Fruit fly (Drosophila melanogaster): ENCODE results near the gene Traf6.

Traf6 gene

DNA sequence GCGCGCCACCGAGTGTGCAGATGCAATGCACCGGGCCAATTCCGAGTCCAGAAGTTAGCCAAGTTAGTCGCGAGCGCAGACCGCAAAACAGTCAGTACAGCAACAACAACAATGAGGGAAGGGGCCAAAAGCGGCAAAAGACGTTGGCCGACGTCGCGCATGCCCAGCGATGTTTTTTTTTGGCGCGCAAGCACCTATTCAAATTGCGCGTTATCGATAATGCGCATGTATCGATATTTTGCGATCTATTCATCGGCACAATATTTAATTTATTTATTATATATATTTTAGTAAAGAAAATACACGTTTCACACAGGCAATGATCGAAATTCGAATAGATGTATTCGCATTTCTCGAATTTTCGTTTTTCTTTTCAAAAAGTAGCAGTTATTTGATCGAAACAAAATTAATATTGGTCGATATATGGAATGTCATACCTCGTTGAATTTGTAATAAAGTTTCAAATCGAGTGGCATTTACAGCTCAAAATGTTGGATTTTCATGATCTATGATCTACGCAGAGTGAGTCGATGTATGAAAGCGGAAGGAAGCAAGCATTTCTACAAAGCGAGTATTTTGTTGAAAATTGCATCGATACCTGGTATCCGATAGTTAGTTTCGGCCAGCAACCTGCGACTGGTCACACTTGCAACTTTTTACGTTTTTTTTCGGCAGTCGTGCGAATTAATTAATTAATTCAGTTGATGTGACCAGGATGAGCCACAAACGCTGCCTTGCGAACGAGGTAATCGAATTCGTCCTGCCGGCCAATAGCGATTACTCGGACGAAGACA, 27.8 kb downstream of the Traf6 start, which contains the start of gene CG2116:
TSS of gene CG2116 (plus strand) at position 609 of the 794 bp plus-strand sequence.
- TF ChIP-seq insv (optimal IDR thresholded peaks at IDR 0.05): no peak
- no peak for TF ChIP-seq h (optimal IDR thresholded peaks at IDR 0.05)
- TF ChIP-seq Sin3A (optimal IDR thresholded peaks at IDR 0.05): no peak
- TF ChIP-seq ttk (optimal IDR thresholded peaks at IDR 0.05): no peak
- TF ChIP-seq Myc (optimal IDR thresholded peaks at IDR 0.05): no peak
- TF ChIP-seq psq (optimal IDR thresholded peaks at IDR 0.05): no peak

DNA sequence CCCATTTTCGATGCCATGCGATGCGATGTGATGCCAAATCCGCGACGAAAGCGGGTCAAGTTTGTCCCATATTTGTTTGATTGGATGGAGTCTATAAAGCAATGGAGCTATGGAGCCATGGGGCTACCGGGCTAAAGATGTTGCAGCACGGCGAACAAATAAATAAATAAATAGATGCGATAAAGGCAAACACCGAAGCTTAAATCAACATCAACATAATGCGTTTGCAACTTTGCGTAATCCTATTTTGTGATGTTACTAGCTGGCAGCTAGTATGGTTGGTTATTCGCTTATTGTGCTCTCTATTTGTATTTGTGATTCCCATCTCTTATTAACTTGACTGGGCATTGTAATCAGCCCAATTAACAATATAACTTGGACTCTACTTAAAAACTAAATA, 29.1 kb downstream of the Traf6 start:
- TF ChIP-seq h (optimal IDR thresholded peaks at IDR 0.05) (no peak), Myc (optimal IDR thresholded peaks at IDR 0.05) (no peak)

DNA sequence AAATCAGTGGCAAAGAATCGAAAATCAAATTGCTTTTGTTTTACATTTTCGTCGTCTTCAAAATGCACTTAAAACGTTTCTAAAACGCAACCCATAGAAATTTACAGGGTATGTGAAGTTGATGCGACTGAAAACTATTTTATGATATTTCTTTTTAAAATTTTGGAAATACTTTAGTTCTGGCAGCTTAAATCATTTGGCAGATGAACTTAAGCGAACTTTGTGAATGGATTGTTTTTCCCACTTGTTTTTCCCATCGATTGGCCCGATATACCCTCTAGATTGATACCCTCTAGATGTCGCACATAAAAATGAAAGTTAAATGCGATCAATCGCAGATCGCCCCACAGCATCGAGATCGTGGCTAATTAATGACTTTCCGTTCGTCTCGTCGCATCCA, 31.0 kb downstream of the Traf6 start:
- TF ChIP-seq Sin3A (optimal IDR thresholded peaks at IDR 0.05) (no peak), ttk (optimal IDR thresholded peaks at IDR 0.05) (no peak), insv (optimal IDR thresholded peaks at IDR 0.05) (no peak), Myc (optimal IDR thresholded peaks at IDR 0.05) (no peak), h (optimal IDR thresholded peaks at IDR 0.05) (no peak), psq (optimal IDR thresholded peaks at IDR 0.05) (no peak)

DNA sequence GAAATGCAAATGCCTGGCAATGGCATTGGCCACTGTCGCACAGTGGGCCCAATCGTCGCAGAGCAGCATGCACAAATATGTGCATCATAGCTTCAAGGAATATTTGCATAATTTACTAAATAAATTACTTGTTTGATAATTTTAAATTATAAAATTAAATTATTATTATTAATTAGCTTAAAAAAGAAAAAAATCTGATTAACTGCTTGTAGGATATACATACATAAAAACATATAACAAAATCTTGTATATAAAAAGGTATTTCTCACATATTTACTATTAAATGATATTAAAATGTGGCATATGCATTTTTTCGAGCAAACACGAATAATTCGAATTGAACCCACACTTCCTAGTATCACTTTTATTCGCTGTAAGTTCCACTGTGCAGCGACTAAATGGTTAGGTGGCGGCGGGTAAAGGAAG, 31.9 kb downstream of the Traf6 start:
- no peak for TF ChIP-seq Sin3A (optimal IDR thresholded peaks at IDR 0.05)
- TF ChIP-seq h (optimal IDR thresholded peaks at IDR 0.05): no peak
- no peak for TF ChIP-seq Myc (optimal IDR thresholded peaks at IDR 0.05)
- TF ChIP-seq psq (optimal IDR thresholded peaks at IDR 0.05): no peak
- TF ChIP-seq ttk (optimal IDR thresholded peaks at IDR 0.05): no peak
- no peak for TF ChIP-seq insv (optimal IDR thresholded peaks at IDR 0.05)

DNA sequence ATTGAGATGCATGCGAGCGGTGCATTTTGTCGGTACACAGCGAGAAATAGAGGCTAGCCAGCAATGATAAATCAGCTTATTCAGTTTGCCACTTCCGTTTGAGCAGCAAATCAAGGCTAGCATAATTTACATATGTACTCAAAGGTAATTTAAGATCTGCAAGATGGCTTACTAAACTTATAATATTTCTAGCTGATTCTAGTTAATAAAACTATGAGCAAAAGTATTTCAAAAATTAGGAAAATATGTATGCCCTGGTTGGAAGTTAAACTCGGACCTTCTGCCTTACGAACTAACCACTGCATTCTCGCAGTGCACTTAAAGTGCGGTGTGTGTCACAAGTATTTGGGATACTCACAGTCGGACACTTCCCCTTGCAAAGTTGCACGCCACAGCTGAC, 34.4 kb downstream of the Traf6 start:
- TF ChIP-seq h (optimal IDR thresholded peaks at IDR 0.05) (no peak), psq (optimal IDR thresholded peaks at IDR 0.05) (no peak), Myc (optimal IDR thresholded peaks at IDR 0.05) (no peak), Sin3A (optimal IDR thresholded peaks at IDR 0.05) (no peak), insv (optimal IDR thresholded peaks at IDR 0.05) (no peak), ttk (optimal IDR thresholded peaks at IDR 0.05) (no peak)

DNA sequence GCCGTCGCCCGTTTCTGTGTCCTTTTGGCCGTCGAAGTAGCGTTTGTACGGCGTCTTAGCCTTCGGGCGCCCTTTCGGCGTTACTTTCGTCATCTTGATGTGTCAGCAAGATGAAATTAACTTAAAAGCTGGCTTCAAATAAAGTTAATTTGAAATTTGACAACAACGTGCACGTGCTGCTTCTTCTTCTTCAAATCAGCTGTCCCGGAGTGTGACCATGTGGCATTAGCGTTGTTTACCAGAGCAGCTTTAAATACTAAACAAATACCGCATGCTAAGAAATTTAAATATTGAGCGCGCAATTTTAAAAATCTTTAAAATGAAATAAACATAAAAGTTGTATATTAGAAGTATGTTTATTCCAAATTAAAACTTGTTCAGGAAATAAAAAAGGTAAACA, 36.2 kb downstream of the Traf6 start, which contains the start of gene CG2260:
TSS of gene CG2260 (minus strand) at position 209 of the 400 bp plus-strand sequence.
- TF ChIP-seq insv (optimal IDR thresholded peaks at IDR 0.05): no peak
- TF ChIP-seq h (optimal IDR thresholded peaks at IDR 0.05): no peak
- TF ChIP-seq Sin3A (optimal IDR thresholded peaks at IDR 0.05): no peak
- TF ChIP-seq Myc (optimal IDR thresholded peaks at IDR 0.05): no peak
- no peak for TF ChIP-seq psq (optimal IDR thresholded peaks at IDR 0.05)
- TF ChIP-seq ttk (optimal IDR thresholded peaks at IDR 0.05): no peak

DNA sequence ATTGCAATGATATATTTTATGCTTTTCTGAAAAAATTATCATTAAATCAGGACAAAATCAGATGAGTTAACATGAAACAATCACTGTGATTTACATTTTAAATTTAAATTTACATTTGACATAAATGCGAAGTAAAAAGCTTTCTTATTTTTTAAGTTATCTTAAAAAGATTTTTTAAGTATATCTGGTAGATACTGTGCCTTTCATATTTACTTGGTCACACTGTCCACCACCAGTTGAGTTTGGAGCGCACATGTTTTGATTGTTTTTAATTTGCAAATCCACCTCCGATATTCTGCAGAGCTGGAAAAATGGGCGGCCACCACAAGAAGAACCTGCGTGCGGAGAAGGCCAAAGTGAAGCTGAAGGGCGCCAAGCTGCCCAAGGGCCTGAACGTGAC, 40.4 kb downstream of the Traf6 start, which contains the start of gene CG1575:
TSS of gene CG1575 (plus strand) at position 200 of the 400 bp plus-strand sequence.
- TF ChIP-seq ttk (optimal IDR thresholded peaks at IDR 0.05) (no peak), h (optimal IDR thresholded peaks at IDR 0.05) (no peak), Myc (optimal IDR thresholded peaks at IDR 0.05) (no peak), Sin3A (optimal IDR thresholded peaks at IDR 0.05) (no peak), psq (optimal IDR thresholded peaks at IDR 0.05) (no peak), insv (optimal IDR thresholded peaks at IDR 0.05) (no peak)

DNA sequence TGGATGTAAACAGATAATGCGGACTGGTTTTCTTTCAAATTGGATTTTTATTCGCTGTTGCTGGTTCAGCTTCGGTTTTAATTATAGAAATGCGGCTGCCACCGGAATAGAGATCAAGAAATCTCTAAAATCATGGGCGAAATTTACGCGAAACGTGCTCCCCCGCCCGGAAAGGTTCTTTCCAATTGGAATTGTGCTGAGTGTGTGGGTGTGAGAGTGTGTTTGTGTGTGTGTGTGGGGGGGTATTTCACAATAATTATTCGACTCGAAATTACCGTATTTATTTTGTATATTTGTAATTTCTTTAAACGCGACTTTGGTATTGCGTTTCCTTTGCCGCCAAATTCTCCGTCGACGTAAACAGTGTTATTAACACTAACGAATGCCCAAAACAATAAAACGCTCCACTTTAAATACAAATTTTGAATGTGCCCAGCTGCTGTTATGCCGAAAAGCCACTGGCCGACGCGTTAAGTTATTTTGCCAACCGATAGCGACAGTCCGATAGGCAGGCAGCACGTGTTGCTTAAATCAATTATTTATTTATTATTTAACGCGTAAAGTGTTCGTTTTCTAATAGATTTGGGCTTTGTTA, 41.4 kb downstream of the Traf6 start, which contains the start of gene Gclc:
TSS of gene Gclc (minus strand) at position 431 of the 595 bp plus-strand sequence.
- TF ChIP-seq Myc (optimal IDR thresholded peaks at IDR 0.05): no peak

DNA sequence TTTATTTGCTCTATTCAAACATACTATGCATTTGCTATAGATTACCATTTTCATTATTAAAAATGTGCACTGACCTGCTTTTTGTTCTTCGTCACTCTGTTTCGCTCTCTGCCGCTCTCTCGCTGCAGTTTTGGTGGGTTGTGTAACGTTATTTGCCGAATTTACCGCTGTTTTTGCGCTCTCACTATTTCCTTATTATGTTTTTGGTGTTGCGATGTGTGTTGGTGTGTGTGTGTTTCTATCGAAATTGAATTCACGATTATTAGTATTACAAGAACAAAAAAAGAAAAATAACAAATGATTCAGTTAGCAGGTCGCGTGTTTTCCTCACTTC, 41.9 kb downstream of the Traf6 start:
- TF ChIP-seq Myc (optimal IDR thresholded peaks at IDR 0.05): no peak
- no peak for TF ChIP-seq ttk (optimal IDR thresholded peaks at IDR 0.05)

DNA sequence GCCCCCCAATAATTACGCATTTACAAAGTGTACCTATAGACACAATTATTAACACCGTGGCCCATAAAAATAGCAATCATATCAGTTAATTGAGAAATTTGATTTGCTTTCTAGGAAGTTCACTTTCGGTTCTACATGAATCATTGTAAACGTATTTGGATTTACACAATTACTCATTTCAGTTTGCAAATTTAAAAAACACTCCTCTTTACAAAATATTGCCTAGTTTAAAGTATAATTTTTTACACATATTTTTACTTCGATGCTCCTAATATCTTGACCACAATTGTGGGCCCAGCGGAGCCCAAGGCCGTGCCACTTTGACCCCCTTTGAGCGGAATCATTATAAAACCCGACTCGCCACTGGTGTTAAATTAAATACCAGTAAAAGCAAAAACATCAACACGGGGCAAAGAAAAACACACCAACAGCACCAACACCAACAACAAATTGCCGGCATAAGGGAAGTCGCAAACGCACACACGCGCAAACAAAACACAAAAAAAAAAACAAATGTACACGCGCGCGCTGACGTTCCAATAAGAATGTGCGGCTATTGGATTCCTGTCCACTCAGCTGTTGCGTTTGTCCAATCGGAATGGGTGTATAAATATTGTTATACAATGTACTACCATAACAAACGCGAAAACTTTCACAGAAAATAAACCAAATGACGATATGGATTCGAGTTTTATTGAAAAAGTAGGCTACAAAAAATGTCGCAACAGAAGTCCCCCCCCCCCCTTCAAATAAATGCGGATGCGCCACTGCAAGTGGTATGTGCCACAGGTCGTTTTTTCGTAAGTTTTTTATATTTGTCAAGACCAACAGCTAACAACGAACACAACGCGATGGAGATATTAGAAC, 42.5 kb downstream of the Traf6 start:
- TF ChIP-seq psq (optimal IDR thresholded peaks at IDR 0.05) (no peak), h (optimal IDR thresholded peaks at IDR 0.05) (no peak), Sin3A (optimal IDR thresholded peaks at IDR 0.05) (no peak), insv (optimal IDR thresholded peaks at IDR 0.05) (no peak), ttk (optimal IDR thresholded peaks at IDR 0.05) (no peak), Myc (optimal IDR thresholded peaks at IDR 0.05) (no peak)

DNA sequence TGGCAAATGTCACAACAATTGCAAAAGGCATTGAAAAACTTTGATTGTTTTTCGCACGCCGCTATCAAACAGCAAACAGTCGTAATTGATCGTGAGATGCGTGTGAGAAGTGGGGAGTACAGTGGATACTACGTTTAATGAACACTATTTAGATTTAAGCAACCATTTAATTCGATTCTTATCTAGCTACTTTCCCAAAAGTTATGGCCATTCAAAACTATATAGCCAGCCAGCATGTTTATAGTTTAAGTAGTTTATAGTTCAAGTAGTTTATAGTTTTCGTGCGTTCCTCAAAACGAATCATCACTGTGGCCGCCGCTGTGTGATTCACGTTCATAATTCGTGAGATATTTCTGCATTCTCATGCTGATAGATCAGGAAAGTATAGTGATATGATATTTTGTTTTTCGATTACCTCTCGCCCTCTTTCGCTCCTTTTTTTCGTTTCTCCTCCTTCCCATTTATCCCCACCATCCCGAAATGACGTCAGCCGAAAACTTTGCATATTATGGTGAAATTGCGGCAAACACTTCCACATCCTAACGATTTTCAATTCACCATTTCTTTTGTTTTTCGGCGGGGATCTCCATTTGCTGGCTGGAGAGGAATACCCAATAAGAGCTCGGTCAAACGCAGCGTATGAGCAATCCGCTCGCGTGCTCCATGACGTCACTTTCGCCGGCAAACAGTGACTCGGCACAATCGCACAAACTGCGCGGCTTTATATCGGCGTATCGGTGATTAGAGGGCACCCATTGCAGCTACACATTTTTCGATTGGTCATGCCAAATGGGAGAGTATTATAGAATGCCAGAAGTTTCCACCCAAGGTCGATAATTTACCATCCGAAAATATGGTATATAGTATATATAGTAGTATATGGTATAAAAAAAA, 43.6 kb downstream of the Traf6 start:
- TF ChIP-seq insv (optimal IDR thresholded peaks at IDR 0.05) (no peak), ttk (optimal IDR thresholded peaks at IDR 0.05) (no peak), Sin3A (optimal IDR thresholded peaks at IDR 0.05) (no peak), psq (optimal IDR thresholded peaks at IDR 0.05) (no peak), Myc (optimal IDR thresholded peaks at IDR 0.05) (no peak), h (optimal IDR thresholded peaks at IDR 0.05) (no peak)
